Worm (Caenorhabditis elegans): ENCODE data around the gene dnj-11.

The dnj-11 gene

DNA sequence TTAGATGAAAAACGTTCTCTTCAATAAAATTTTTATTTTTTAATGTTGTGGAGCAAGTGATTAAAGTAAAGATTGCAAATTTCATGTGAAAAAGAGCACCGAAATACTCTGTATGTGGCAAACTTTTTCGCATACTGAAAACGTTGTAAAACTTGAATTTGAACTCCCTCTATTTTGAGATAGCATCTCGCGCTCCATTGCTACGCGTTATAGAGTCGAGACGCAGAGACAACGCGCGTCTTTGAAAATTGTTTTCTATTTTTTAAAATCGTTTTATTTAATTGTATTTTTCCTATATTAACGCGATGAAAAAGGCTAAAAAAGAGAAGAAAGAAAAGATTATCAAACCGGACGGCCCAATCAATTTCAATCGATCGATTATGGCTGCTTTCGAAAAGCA, 37.1 kb upstream of the dnj-11 start, which contains the start of gene fan-1 (continued):
- TF ChIP-seq zip-4 (GFP tag; optimal IDR thresholded peaks at IDR 0.05) (no peak), F16B12.6 (tag; optimal IDR thresholded peaks at IDR 0.05) (peak; percentile 40), fkh-4 (tag; optimal IDR thresholded peaks at IDR 0.05; ENCODE audit: borderline replicate concordance) (no peak), grh-1 (GFP tag; IDR thresholded peaks at IDR 0.05) (no peak), lin-13 (GFP tag; optimal IDR thresholded peaks at IDR 0.05) (peak; percentile 63), zag-1 (tag; optimal IDR thresholded peaks at IDR 0.05) (no peak), mef-2 (tag; optimal IDR thresholded peaks at IDR 0.05) (no peak), snpc-4 (tag; optimal IDR thresholded peaks at IDR 0.05) (peak; percentile 6), hpl-2 (GFP tag; optimal IDR thresholded peaks at IDR 0.05) (no peak), nhr-90 (tag; optimal IDR thresholded peaks at IDR 0.05; ENCODE audit: poor library complexity) (peak; percentile 31), skn-1 (tag; optimal IDR thresholded peaks at IDR 0.05) (peak; percentile 74), snu-23 (GFP tag; optimal IDR thresholded peaks at IDR 0.05) (peak; percentile 74), vab-15 (tag; optimal IDR thresholded peaks at IDR 0.05) (no peak), nhr-20 (tag; optimal IDR thresholded peaks at IDR 0.05) (peak; percentile 77), ceh-82 (tag; optimal IDR thresholded peaks at IDR 0.05) (peak; percentile 43 to 74 (median 49)), nhr-28 (tag; optimal IDR thresholded peaks at IDR 0.05) (no peak), tlp-1 (tag; optimal IDR thresholded peaks at IDR 0.05) (no peak), nhr-77 (tag; optimal IDR thresholded peaks at IDR 0.05) (peak; percentile 2), unc-130 (tag; optimal IDR thresholded peaks at IDR 0.05) (peak; percentile 57), jun-1 (tag; optimal IDR thresholded peaks at IDR 0.05) (no peak), unc-98 (GFP tag; IDR thresholded peaks at IDR 0.05) (no peak), elt-3 (tag; optimal IDR thresholded peaks at IDR 0.05) (peak in 1 of 6 experiments; percentile 50), fos-1 (tag; optimal IDR thresholded peaks at IDR 0.05) (peak; percentile 49), dsc-1 (tag; optimal IDR thresholded peaks at IDR 0.05) (peak; percentile 53), fkh-8 (tag; optimal IDR thresholded peaks at IDR 0.05) (peak; percentile 43), efl-3 (GFP tag; optimal IDR thresholded peaks at IDR 0.05) (no peak), nhr-237 (tag; optimal IDR thresholded peaks at IDR 0.05) (no peak), nhr-47 (tag; optimal IDR thresholded peaks at IDR 0.05) (peak; percentile 74)

DNA sequence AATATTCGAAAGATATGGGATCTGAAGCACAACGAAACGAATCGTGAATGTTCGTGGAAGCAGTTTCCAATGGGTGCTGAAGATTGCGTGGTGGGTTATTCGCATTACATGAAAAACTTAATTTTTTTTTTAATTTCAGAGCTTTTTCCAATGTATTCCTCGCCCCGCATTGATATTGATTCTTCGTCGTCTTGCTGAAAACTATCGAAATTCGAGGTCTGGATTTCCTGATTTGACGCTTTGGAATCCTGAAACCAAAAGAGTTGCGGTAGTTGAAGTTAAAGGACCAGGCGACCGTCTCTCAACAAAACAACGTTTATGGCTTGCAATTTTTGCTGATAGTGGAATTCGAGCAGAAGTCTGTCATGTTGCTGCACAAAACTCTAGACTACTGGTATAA, 33.6 kb upstream of the dnj-11 start:
- peak; percentile 24 for TF ChIP-seq elt-2 (tag; optimal IDR thresholded peaks at IDR 0.05)
- TF ChIP-seq efl-1 (optimal IDR thresholded peaks at IDR 0.05), result no peak
- TF ChIP-seq efl-1 (GFP tag; optimal IDR thresholded peaks at IDR 0.05 in 1 of 2), result peak in 1 of 2 experiments; percentile 90
- no peak for TF ChIP-seq ceh-8 (GFP tag; optimal IDR thresholded peaks at IDR 0.05)

DNA sequence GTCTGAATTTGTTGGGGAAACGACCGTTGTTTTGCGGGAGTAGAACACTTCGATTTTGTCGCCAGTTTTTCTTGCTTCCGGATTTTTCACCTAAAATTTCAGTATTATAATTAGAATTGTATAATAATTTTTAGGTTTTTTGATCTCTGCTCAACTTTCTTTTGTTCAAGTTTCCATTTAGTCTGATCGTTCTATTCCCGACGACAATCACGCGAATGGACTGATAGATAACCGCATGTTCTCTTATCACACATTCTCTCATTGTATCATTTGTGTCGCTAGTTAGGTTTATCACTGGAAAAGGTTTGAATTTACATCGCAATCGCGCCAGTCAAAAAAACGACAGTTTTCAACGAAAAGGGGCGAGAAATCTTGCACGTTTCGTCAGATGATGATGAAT, 30.8 kb upstream of the dnj-11 start:
- TF ChIP-seq lin-14 (GFP tag; optimal IDR thresholded peaks at IDR 0.05), result peak; percentile 30
- peak in 1 of 3 experiments; percentile 6 for TF ChIP-seq dpl-1 (GFP tag; optimal IDR thresholded peaks at IDR 0.05)
- no peak for TF ChIP-seq F16B12.6 (tag; optimal IDR thresholded peaks at IDR 0.05)
- TF ChIP-seq nhr-11 (tag; optimal IDR thresholded peaks at IDR 0.05), result no peak
- TF ChIP-seq zip-4 (GFP tag; optimal IDR thresholded peaks at IDR 0.05), result no peak
- peak in 1 of 2 experiments; percentile 14 for TF ChIP-seq efl-1 (optimal IDR thresholded peaks at IDR 0.05)
- TF ChIP-seq efl-1 (GFP tag; optimal IDR thresholded peaks at IDR 0.05 in 1 of 2), result peak in 1 of 2 experiments; percentile 63
- TF ChIP-seq nhr-90 (tag; optimal IDR thresholded peaks at IDR 0.05; ENCODE audit: poor library complexity), result peak; percentile 45
- TF ChIP-seq pqm-1 (tag; optimal IDR thresholded peaks at IDR 0.05), result peak; percentile 66
- peak; percentile 19 for TF ChIP-seq snu-23 (GFP tag; optimal IDR thresholded peaks at IDR 0.05)
- no peak for TF ChIP-seq ama-1 (optimal IDR thresholded peaks at IDR 0.05)
- TF ChIP-seq swsn-7 (tag; optimal IDR thresholded peaks at IDR 0.05), result no peak
- TF ChIP-seq elt-2 (tag; optimal IDR thresholded peaks at IDR 0.05), result peak; percentile 70
- TF ChIP-seq C16A3.4 (tag; optimal IDR thresholded peaks at IDR 0.05), result no peak
- TF ChIP-seq mdl-1 (tag; optimal IDR thresholded peaks at IDR 0.05), result peak in 1 of 2 experiments; percentile 46
- TF ChIP-seq unc-62 (GFP tag; optimal IDR thresholded peaks at IDR 0.05), result no peak
- no peak for TF ChIP-seq irx-1 (tag; optimal IDR thresholded peaks at IDR 0.05)
- TF ChIP-seq hlh-4 (tag; optimal IDR thresholded peaks at IDR 0.05), result no peak
- no peak for TF ChIP-seq ceh-82 (tag; optimal IDR thresholded peaks at IDR 0.05)
- no peak for TF ChIP-seq nhr-47 (tag; optimal IDR thresholded peaks at IDR 0.05)
- peak; percentile 28 for TF ChIP-seq unc-130 (tag; optimal IDR thresholded peaks at IDR 0.05)
- TF ChIP-seq nhr-84 (tag; optimal IDR thresholded peaks at IDR 0.05), result no peak
- no peak for TF ChIP-seq mep-1 (tag; optimal IDR thresholded peaks at IDR 0.05)
- TF ChIP-seq lin-35 (GFP tag; optimal IDR thresholded peaks at IDR 0.05), result peak in 1 of 2 experiments; percentile 67
- TF ChIP-seq pag-3 (tag; optimal IDR thresholded peaks at IDR 0.05; ENCODE audit: borderline replicate concordance, insufficient read depth), result no peak
- TF ChIP-seq mab-9 (GFP tag; IDR thresholded peaks at IDR 0.05), result no peak
- TF ChIP-seq egl-13 (tag; optimal IDR thresholded peaks at IDR 0.05), result no peak
- peak; percentile 87 for TF ChIP-seq blmp-1 (tag; optimal IDR thresholded peaks at IDR 0.05)
- TF ChIP-seq elt-3 (tag; optimal IDR thresholded peaks at IDR 0.05), result peak in 5 of 6 experiments; percentile 54 to 94 (median 92)
